Fruit fly (Drosophila melanogaster): Measurements from ENCODE around the gene CG34456.

The CG34456 gene

dm6 chr3L:9397156-9397555 lies 35.2 kb downstream of the CG34456 start (continued):
- no peak for TF ChIP-seq crol (GFP tag; IDR thresholded peaks at IDR 0.05)
- 0 out of 2 replicates have a peak, but pooled peaks have one; percentile 31 for TF ChIP-seq Nf-YA (GFP tag; IDR thresholded peaks at IDR 0.05)
- peak; percentile 36 for TF ChIP-seq CG17385 (GFP tag; optimal IDR thresholded peaks at IDR 0.05)
- peak; percentile 42 for TF ChIP-seq CG14965 (GFP tag; optimal IDR thresholded peaks at IDR 0.05; ENCODE audit: borderline replicate concordance)
- TF ChIP-seq kah (GFP tag; optimal IDR thresholded peaks at IDR 0.05): peak; percentile 68
- TF ChIP-seq jumu (GFP tag; optimal IDR thresholded peaks at IDR 0.05): no peak
- peak; percentile 51 for TF ChIP-seq CG14710 (tag; optimal IDR thresholded peaks at IDR 0.05)
- TF ChIP-seq Dek (tag; optimal IDR thresholded peaks at IDR 0.05): peak; percentile 40
- TF ChIP-seq CG15011 (GFP tag; optimal IDR thresholded peaks at IDR 0.05): peak; percentile 87
- TF ChIP-seq Med (GFP tag): peak; percentile 92
- TF ChIP-seq E2f1 (GFP tag; IDR thresholded peaks at IDR 0.05): peak; percentile 24; the same call in 1 of the 2 replicates
- TF ChIP-seq CG17912 (GFP tag; optimal IDR thresholded peaks at IDR 0.05): peak; percentile 4
- peak; percentile 76 for TF ChIP-seq crc (GFP tag; optimal IDR thresholded peaks at IDR 0.05)
- TF ChIP-seq CTCF (GFP tag; optimal IDR thresholded peaks at IDR 0.05): peak; percentile 36
- peak; percentile 46 for TF ChIP-seq CG18262 (tag; optimal IDR thresholded peaks at IDR 0.05)
- TF ChIP-seq bab2 (GFP tag; optimal IDR thresholded peaks at IDR 0.05): peak; percentile 44
- TF ChIP-seq CG4424 (GFP tag; optimal IDR thresholded peaks at IDR 0.05): peak; percentile 24
- no peak for TF ChIP-seq danr (GFP tag; IDR thresholded peaks at IDR 0.05)
- TF ChIP-seq CG33557 (GFP tag; optimal IDR thresholded peaks at IDR 0.05): peak; percentile 42
- TF ChIP-seq CG11093 (GFP tag; IDR thresholded peaks at IDR 0.05): no peak
- TF ChIP-seq gsb (GFP tag; IDR thresholded peaks at IDR 0.05): peak; percentile 35; the same call in 1 of the 2 replicates
- no peak for TF ChIP-seq Elba2 (GFP tag; optimal IDR thresholded peaks at IDR 0.05)
- TF ChIP-seq Jarid2 (GFP tag; optimal IDR thresholded peaks at IDR 0.05): peak; percentile 50
- peak; percentile 38 for TF ChIP-seq NfI (GFP tag; optimal IDR thresholded peaks at IDR 0.05)
- no peak for TF ChIP-seq CG8765 (GFP tag; IDR thresholded peaks at IDR 0.05)
- peak; percentile 38 for TF ChIP-seq gsb-n (tag; optimal IDR thresholded peaks at IDR 0.05)
- TF ChIP-seq Ptx1 (GFP tag; IDR thresholded peaks at IDR 0.05): peak; percentile 26; the same call in 1 of the 2 replicates
- TF ChIP-seq Doc2 (GFP tag; IDR thresholded peaks at IDR 0.05): no peak
- peak; percentile 56 for TF ChIP-seq chm (GFP tag; IDR thresholded peaks at IDR 0.05)
- TF ChIP-seq otp (GFP tag; IDR thresholded peaks at IDR 0.05): no peak
- peak; percentile 79 for TF ChIP-seq wek (GFP tag; optimal IDR thresholded peaks at IDR 0.05)
- no peak for TF ChIP-seq bowl (GFP tag; IDR thresholded peaks at IDR 0.05)
- TF ChIP-seq Mrtf (GFP tag; IDR thresholded peaks at IDR 0.05): no peak
- TF ChIP-seq zf30C (GFP tag; optimal IDR thresholded peaks at IDR 0.05): no peak
- TF ChIP-seq Scr (GFP tag; IDR thresholded peaks at IDR 0.05; ENCODE audit: partially characterized antibody): no peak
- TF ChIP-seq Dip2 (GFP tag; IDR thresholded peaks at IDR 0.05): no peak
- peak; percentile 3 for TF ChIP-seq Bteb2 (GFP tag; optimal IDR thresholded peaks at IDR 0.05)
- no peak for TF ChIP-seq da (GFP tag; optimal IDR thresholded peaks at IDR 0.05)
- TF ChIP-seq Ets97D (GFP tag; optimal IDR thresholded peaks at IDR 0.05): no peak
- peak; percentile 25 for TF ChIP-seq CG10543 (GFP tag; optimal IDR thresholded peaks at IDR 0.05)
- peak; percentile 17 to 24 for TF ChIP-seq Pdp1 (GFP tag; optimal IDR thresholded peaks at IDR 0.05)
- no peak for TF ChIP-seq pan (optimal IDR thresholded peaks at IDR 0.05)
- TF ChIP-seq pan (GFP tag; optimal IDR thresholded peaks at IDR 0.05 in 1 of 2, IDR thresholded peaks at IDR 0.05 in 1 of 2): peak in 1 of 2 experiments; percentile 36
- peak; percentile 47 for TF ChIP-seq CG3995 (GFP tag; optimal IDR thresholded peaks at IDR 0.05)
- TF ChIP-seq NK7.1 (GFP tag; optimal IDR thresholded peaks at IDR 0.05): peak; percentile 75
- TF ChIP-seq CG15601 (tag; optimal IDR thresholded peaks at IDR 0.05): peak; percentile 36
- TF ChIP-seq CG30431 (GFP tag; optimal IDR thresholded peaks at IDR 0.05): no peak
- TF ChIP-seq CG4820 (GFP tag; optimal IDR thresholded peaks at IDR 0.05): peak; percentile 12
- peak; percentile 30 for TF ChIP-seq CG12219 (GFP tag; optimal IDR thresholded peaks at IDR 0.05)
- peak; percentile 41; the same call in 1 of the 2 replicates for TF ChIP-seq CG1024 (GFP tag; IDR thresholded peaks at IDR 0.05)
- peak; percentile 12 for TF ChIP-seq kay (GFP tag; optimal IDR thresholded peaks at IDR 0.05)
- TF ChIP-seq CG32767 (GFP tag; IDR thresholded peaks at IDR 0.05): no peak
- TF ChIP-seq CG3847 (GFP tag; IDR thresholded peaks at IDR 0.05): no peak

All from whole organism, embryonic.